Worm (Caenorhabditis elegans) whole organism, young adult: ENCODE data around the gene fbxa-112.

Source experiments
- B0261.1 ChIP-seq: sonication (generic microtip); optimal IDR thresholded peaks from 2 replicates; lab custom pipeline; 2016; ENCODE audit warnings: mild to moderate bottlenecking, missing genetic modification characterization, moderate library complexity, missing compliant biosample characterization
- F10E7.11 ChIP-seq: sonication (generic microtip); optimal IDR thresholded peaks from 2 replicates; lab custom pipeline; 2017; ENCODE audit warnings: mild to moderate bottlenecking, missing genetic modification characterization, moderate library complexity, missing compliant biosample characterization
- F49E8.2 ChIP-seq: sonication (generic microtip); optimal IDR thresholded peaks from 3 replicates; lab custom pipeline; 2017; ENCODE audit warnings: missing genetic modification characterization, mild to moderate bottlenecking, missing compliant biosample characterization, antibody characterized with exemption, moderate library complexity; ENCODE audit not compliant: insufficient read depth
- bed-1 ChIP-seq: fragments of 200-800 bp; sonication (Bioruptor generic); IDR thresholded peaks from 2 replicates; pipeline ENCODE4 v1.3.6; 2022; ENCODE audit warnings: missing genetic modification reagents, missing genetic modification characterization, missing compliant biosample characterization
- ceh-40 ChIP-seq: fragments of 200-800 bp; sonication (Bioruptor generic); IDR thresholded peaks from 2 replicates; pipeline ENCODE4 v1.3.6; 2022; ENCODE audit warnings: missing genetic modification characterization, missing compliant biosample characterization
- egl-18 ChIP-seq: fragments of 200-800 bp; sonication (Bioruptor generic); IDR thresholded peaks from 2 replicates; pipeline ENCODE4 v1.3.6; 2022; ENCODE audit warnings: missing genetic modification reagents, missing genetic modification characterization, missing compliant biosample characterization
- hmg-1.2 ChIP-seq: fragments of 200-800 bp; sonication (Bioruptor generic); IDR thresholded peaks from 2 replicates; pipeline ENCODE4 v1.3.6; 2022; ENCODE audit warnings: missing genetic modification reagents, missing genetic modification characterization, missing compliant biosample characterization
- nfya-1 ChIP-seq: sonication (generic microtip); optimal IDR thresholded peaks from 2 replicates; lab custom pipeline; 2017; ENCODE audit warnings: antibody characterized with exemption, missing compliant biosample characterization, missing genetic modification characterization, borderline replicate concordance; ENCODE audit not compliant: insufficient read depth
- nfyb-1 ChIP-seq: fragments of 200-800 bp; sonication (Bioruptor generic); IDR thresholded peaks from 2 replicates; pipeline ENCODE4 v1.3.6; 2022; ENCODE audit warnings: missing genetic modification reagents, missing genetic modification characterization, missing compliant biosample characterization
- snpc-1.3 ChIP-seq: sonication (generic microtip); optimal IDR thresholded peaks from 2 replicates; lab custom pipeline; 2017; ENCODE audit warnings: missing genetic modification characterization, mild to moderate bottlenecking, missing compliant biosample characterization, antibody characterized with exemption, moderate library complexity, missing genotype, missing genetic modification reagents; ENCODE audit not compliant: insufficient read depth
- tlf-1 ChIP-seq: fragments of 200-800 bp; sonication (Bioruptor generic); optimal IDR thresholded peaks from 2 replicates; lab custom pipeline; 2018; ENCODE audit warnings: mild to moderate bottlenecking, missing genetic modification characterization, missing compliant biosample characterization

DNA sequence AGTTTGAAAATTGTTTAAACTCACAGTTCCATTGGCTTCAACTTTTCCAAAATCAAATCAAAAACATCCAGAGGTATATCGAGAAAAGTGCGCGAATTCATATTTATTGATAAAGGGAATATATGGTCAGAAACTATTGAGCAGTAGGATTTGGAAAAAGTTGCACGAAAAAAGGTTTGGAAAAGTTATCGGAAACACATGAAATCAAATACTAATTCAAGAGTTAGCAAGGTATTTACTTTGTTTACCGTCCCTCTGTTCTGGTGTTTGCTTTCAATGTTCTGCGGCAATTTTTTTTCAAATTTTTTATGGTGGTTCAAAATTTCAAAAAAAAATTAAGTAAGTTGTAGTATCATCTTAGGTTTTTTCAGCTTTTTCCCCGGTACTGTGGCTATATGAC is 48.6 kb downstream of the fbxa-112 start, which contains the start of gene fbxa-45:
- no peak for TF ChIP-seq F10E7.11 (tag; lab: Kevin White, UChicago)
- no peak for TF ChIP-seq nfya-1 (tag; lab: Kevin White, UChicago)
- TF ChIP-seq snpc-1.3, result no peak
- no peak for TF ChIP-seq nfyb-1
- no peak for TF ChIP-seq bed-1 (GFP tag; lab: Robert Waterston, UW)
- no peak for TF ChIP-seq B0261.1 (tag; lab: Kevin White, UChicago)
- TF ChIP-seq ceh-40, result no peak
- 0 out of 2 replicates have a peak, but pooled peaks have one; percentile 26 for TF ChIP-seq egl-18 (GFP tag; lab: Robert Waterston, UW)
- no peak for TF ChIP-seq tlf-1 (GFP tag; lab: Kevin White, UChicago)
- TF ChIP-seq F49E8.2 (tag; lab: Kevin White, UChicago), result no peak
- TF ChIP-seq hmg-1.2 (GFP tag; lab: Robert Waterston, UW), result no peak
